Worm (Caenorhabditis elegans): Measurements from ENCODE around the gene F59A1.15.

ce11 chrV:17660003-17660402 lies 23.7 kb downstream of the F59A1.15 start, which contains the start of gene dgat-2:
- no peak for TF ChIP-seq dpl-1 (GFP tag; optimal IDR thresholded peaks at IDR 0.05)
- no peak for TF ChIP-seq lsl-1 (GFP tag; optimal IDR thresholded peaks at IDR 0.05)
